Fruit fly (Drosophila melanogaster) S2 (cell line): ENCODE results near the gene TfIIFalpha.

Source experiments
- CG8478 ChIP-seq: fragments of >200 bp; optimal IDR thresholded peaks from 2 replicates; lab custom pipeline; 2018
- CTCF ChIP-seq, 2 experiments: fragments of >200 bp; optimal IDR thresholded peaks; 2 replicates each; lab custom pipeline; 2018

DNA sequence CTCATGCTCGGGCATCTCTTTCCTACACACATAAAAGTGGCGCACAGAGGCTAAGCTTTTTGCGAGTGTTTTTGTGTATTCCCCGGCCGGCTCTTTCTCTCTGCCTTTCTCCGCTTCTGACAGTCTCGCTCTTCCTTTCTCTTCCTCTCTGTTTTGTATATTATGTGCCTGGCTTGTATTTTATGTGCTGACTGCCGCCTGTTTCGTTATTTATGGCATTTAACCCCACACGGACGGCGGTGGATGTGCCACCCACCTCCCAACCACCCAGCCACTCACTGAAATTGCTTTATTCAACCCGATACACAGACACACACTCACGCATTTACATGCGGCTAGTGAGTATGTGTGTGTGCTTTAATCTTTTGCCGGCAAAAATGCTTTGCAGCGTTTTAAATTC is 39.7 kb downstream of the TfIIFalpha start:
- TF ChIP-seq CG8478 (no peak), CTCF (optimal IDR thresholded peaks at IDR 0.05; lab: Kevin White, UChicago) (no peak)
